Fruit fly (Drosophila melanogaster) whole organism, embryonic: ENCODE results near the gene CG15717.
A peak's percentile ranks its signal among the peaks of the same experiment; 100 is the strongest.

ENCODE experiments used
- CG10959 ChIP-seq: fragments of 200-800 bp; sonication (Bioruptor generic); IDR thresholded peaks from 2 replicates; pipeline ENCODE4 v1.3.6; 2022; ENCODE audit warnings: missing biosample characterization, missing genetic modification characterization
- CG10979 ChIP-seq: fragments of 200-800 bp; sonication (Bioruptor generic); optimal IDR thresholded peaks from 2 replicates; lab custom pipeline; 2018; ENCODE audit warnings: missing biosample characterization, mild to moderate bottlenecking, missing genetic modification characterization, moderate library complexity
- CG13424 ChIP-seq: fragments of 200-800 bp; sonication (Bioruptor generic); optimal IDR thresholded peaks from 2 replicates; lab custom pipeline; 2019; ENCODE audit warnings: missing biosample characterization, mild to moderate bottlenecking, missing genetic modification characterization, moderate library complexity
- CG14441 ChIP-seq: fragments of 200-800 bp; sonication (Bioruptor generic); IDR thresholded peaks from 2 replicates; pipeline ENCODE4 v1.3.6; 2022; ENCODE audit warnings: missing biosample characterization, missing genetic modification characterization
- CG14860 ChIP-seq: fragments of 200-800 bp; sonication (Bioruptor generic); IDR thresholded peaks from 3 replicates; pipeline ENCODE4 v1.3.6; 2022; ENCODE audit warnings: missing biosample characterization, missing genetic modification characterization; ENCODE audit not compliant: partially characterized antibody
- CG15601 ChIP-seq: fragments of 200-800 bp; sonication (Bioruptor generic); optimal IDR thresholded peaks from 3 replicates; lab custom pipeline; 2019; ENCODE audit warnings: missing biosample characterization, mild to moderate bottlenecking, missing genetic modification characterization, moderate library complexity
- CG17328 ChIP-seq: fragments of 200-800 bp; sonication (Bioruptor generic); IDR thresholded peaks from 2 replicates; pipeline ENCODE4 v1.3.6; 2022; ENCODE audit warnings: missing biosample characterization, missing genetic modification characterization
- CG18619 ChIP-seq: fragments of 200-800 bp; sonication (Bioruptor generic); optimal IDR thresholded peaks from 3 replicates; lab custom pipeline; 2017; ENCODE audit warnings: missing biosample characterization, mild to moderate bottlenecking, missing genetic modification characterization
- CG18764 ChIP-seq: fragments of 200-800 bp; sonication (Bioruptor generic); optimal IDR thresholded peaks from 3 replicates; lab custom pipeline; 2016; ENCODE audit warnings: missing biosample characterization, missing genetic modification characterization
- CG2678 ChIP-seq: fragments of 200-800 bp; sonication (Bioruptor generic); optimal IDR thresholded peaks from 3 replicates; lab custom pipeline; 2019; ENCODE audit warnings: missing biosample characterization, mild to moderate bottlenecking, missing genetic modification characterization, moderate library complexity
- CG30020 ChIP-seq: fragments of 200-800 bp; optimal IDR thresholded peaks from 2 replicates; lab custom pipeline; 2019; ENCODE audit warnings: missing biosample characterization, mild to moderate bottlenecking, missing genetic modification characterization, moderate library complexity
- CG3065 ChIP-seq: fragments of 200-800 bp; sonication (Bioruptor generic); optimal IDR thresholded peaks from 2 replicates; lab custom pipeline; 2016; ENCODE audit warnings: missing biosample characterization, missing genetic modification characterization
- CG32772 ChIP-seq: fragments of 200-800 bp; sonication (Bioruptor generic); IDR thresholded peaks from 2 replicates; pipeline ENCODE4 v1.3.6; 2022; ENCODE audit warnings: missing biosample characterization, missing genetic modification characterization
- CG34422 ChIP-seq: fragments of 200-800 bp; sonication (Bioruptor generic); IDR thresholded peaks from 3 replicates; pipeline ENCODE4 v1.3.6; 2022; ENCODE audit warnings: missing biosample characterization, missing genetic modification characterization
- CG4328 ChIP-seq: fragments of 200-800 bp; sonication (Bioruptor generic); optimal IDR thresholded peaks from 3 replicates; lab custom pipeline; 2017; ENCODE audit warnings: missing biosample characterization, missing genetic modification reagents, missing genetic modification characterization
- CG4360 ChIP-seq: fragments of 200-800 bp; sonication (Bioruptor generic); IDR thresholded peaks from 2 replicates; pipeline ENCODE4 v1.3.6; 2022; ENCODE audit warnings: missing biosample characterization, missing genetic modification characterization
- CG6272 ChIP-seq: fragments of 200-800 bp; sonication (Bioruptor generic); IDR thresholded peaks from 2 replicates; pipeline ENCODE4 v1.3.6; 2022; ENCODE audit warnings: missing biosample characterization, missing genetic modification characterization
- CG7963 ChIP-seq: fragments of 200-800 bp; sonication (Bioruptor generic); IDR thresholded peaks from 3 replicates; pipeline ENCODE4 v1.3.6; 2022; ENCODE audit warnings: missing biosample characterization, missing genetic modification characterization; ENCODE audit not compliant: partially characterized antibody
- CoRest ChIP-seq: fragments of 200-800 bp; sonication (Bioruptor generic); optimal IDR thresholded peaks from 3 replicates; lab custom pipeline; 2018; ENCODE audit warnings: missing biosample characterization, mild to moderate bottlenecking, missing genetic modification characterization, moderate library complexity
- Doc3 ChIP-seq: fragments of 200-800 bp; sonication (Bioruptor generic); IDR thresholded peaks from 3 replicates; pipeline ENCODE4 v1.3.6; 2022; ENCODE audit warnings: missing biosample characterization, missing genetic modification characterization; ENCODE audit not compliant: partially characterized antibody
- Dref ChIP-seq: fragments of 200-800 bp; sonication (Bioruptor generic); IDR thresholded peaks from 2 replicates; pipeline ENCODE4 v1.3.6; 2022; ENCODE audit warnings: missing biosample characterization, missing genetic modification characterization
- HLHmδ ChIP-seq: fragments of 200-800 bp; sonication (Bioruptor generic); optimal IDR thresholded peaks from 2 replicates; lab custom pipeline; 2018; ENCODE audit warnings: missing biosample characterization, mild to moderate bottlenecking, missing genetic modification characterization, moderate library complexity
- HmgZ ChIP-seq: fragments of 200-800 bp; sonication (Bioruptor generic); optimal IDR thresholded peaks from 2 replicates; lab custom pipeline; 2018; ENCODE audit warnings: missing biosample characterization, mild to moderate bottlenecking, missing genetic modification characterization
- Med ChIP-seq: fragments of 200-800 bp; sonication (Bioruptor generic); peaks from one replicate; lab custom pipeline; 2016; ENCODE audit warnings: missing biosample characterization, missing genetic modification characterization, mild to moderate bottlenecking, inconsistent platforms, moderate library complexity
- Meics ChIP-seq: fragments of 200-800 bp; sonication (Bioruptor generic); optimal IDR thresholded peaks from 2 replicates; lab custom pipeline; 2017; ENCODE audit warnings: missing biosample characterization, mild to moderate bottlenecking, missing genetic modification characterization
- Mes4 ChIP-seq: fragments of 200-800 bp; sonication (Bioruptor generic); optimal IDR thresholded peaks from 2 replicates; lab custom pipeline; 2016; ENCODE audit warnings: missing biosample characterization, missing genetic modification characterization
- Mrtf ChIP-seq: fragments of 200-800 bp; sonication (Bioruptor generic); IDR thresholded peaks from 3 replicates; pipeline ENCODE4 v1.3.6; 2022; ENCODE audit warnings: missing biosample characterization, missing genetic modification characterization
- Myb ChIP-seq: fragments of 200-800 bp; sonication (Bioruptor generic); optimal IDR thresholded peaks from 2 replicates; lab custom pipeline; 2016; ENCODE audit warnings: missing biosample characterization, missing genetic modification characterization
- Poxn ChIP-seq: fragments of 200-800 bp; sonication (Bioruptor generic); IDR thresholded peaks from 2 replicates; pipeline ENCODE4 v1.3.6; 2022; ENCODE audit warnings: missing biosample characterization, missing genetic modification characterization
- Sin3A ChIP-seq: fragments of >200 bp; optimal IDR thresholded peaks from 2 replicates; lab custom pipeline; 2018
- Sox102F ChIP-seq: fragments of 200-800 bp; sonication (Bioruptor generic); optimal IDR thresholded peaks from 2 replicates; lab custom pipeline; 2018; ENCODE audit warnings: missing biosample characterization, mild to moderate bottlenecking, missing genetic modification characterization, moderate library complexity
- Xbp1 ChIP-seq: fragments of 200-800 bp; sonication (Bioruptor generic); optimal IDR thresholded peaks from 3 replicates; lab custom pipeline; 2016; ENCODE audit warnings: missing biosample characterization, mild to moderate bottlenecking, missing genetic modification characterization
- ara ChIP-seq: fragments of 200-800 bp; sonication (Bioruptor generic); IDR thresholded peaks from 2 replicates; pipeline ENCODE4 v1.3.6; 2022; ENCODE audit warnings: missing biosample characterization, missing genetic modification characterization
- ase ChIP-seq: fragments of 200-800 bp; sonication (Bioruptor generic); IDR thresholded peaks from 3 replicates; pipeline ENCODE4 v1.3.6; 2022; ENCODE audit warnings: missing biosample characterization, missing genetic modification characterization
- bcd ChIP-seq: fragments of 200-800 bp; sonication (Bioruptor generic); optimal IDR thresholded peaks from 2 replicates; lab custom pipeline; 2017; ENCODE audit warnings: missing biosample characterization, mild to moderate bottlenecking, missing genetic modification characterization
- cwo ChIP-seq: fragments of 200-800 bp; sonication (Bioruptor generic); optimal IDR thresholded peaks from 3 replicates; lab custom pipeline; 2017; ENCODE audit warnings: missing biosample characterization, missing genetic modification characterization, mild to moderate bottlenecking, moderate library complexity, missing genetic modification reagents
- dan ChIP-seq: fragments of 200-800 bp; sonication (Bioruptor generic); IDR thresholded peaks from 2 replicates; pipeline ENCODE4 v1.3.6; 2022; ENCODE audit warnings: missing biosample characterization, missing genetic modification characterization
- dm ChIP-seq: fragments of 200-800 bp; sonication (Bioruptor generic); optimal IDR thresholded peaks from 3 replicates; lab custom pipeline; 2016; ENCODE audit warnings: missing biosample characterization, missing genetic modification characterization
- dpn ChIP-seq, 2 experiments: fragments of 200-800 bp; sonication (Bioruptor generic); optimal IDR thresholded peaks; 3 replicates each; lab custom pipeline; 2016; ENCODE audit warnings: missing biosample characterization in 2 of 2, missing genetic modification characterization in 2 of 2
- fd64A ChIP-seq: fragments of 200-800 bp; sonication (Bioruptor generic); optimal IDR thresholded peaks from 3 replicates; lab custom pipeline; 2018; ENCODE audit warnings: missing biosample characterization, mild to moderate bottlenecking, missing genetic modification characterization
- fru ChIP-seq: fragments of >200 bp; optimal IDR thresholded peaks from 2 replicates; lab custom pipeline; 2017
- h ChIP-seq: fragments of >200 bp; optimal IDR thresholded peaks from 2 replicates; lab custom pipeline; 2017
- ham ChIP-seq: fragments of 200-800 bp; sonication (Bioruptor generic); IDR thresholded peaks from 2 replicates; pipeline ENCODE4 v1.3.6; 2022; ENCODE audit warnings: missing biosample characterization, missing genetic modification characterization
- hbn ChIP-seq: fragments of 200-800 bp; sonication (Bioruptor generic); IDR thresholded peaks from 2 replicates; pipeline ENCODE4 v1.3.6; 2022; ENCODE audit warnings: missing biosample characterization, missing genetic modification characterization; ENCODE audit not compliant: partially characterized antibody
- kni ChIP-seq: fragments of 200-800 bp; sonication (Bioruptor generic); optimal IDR thresholded peaks from 3 replicates; lab custom pipeline; 2017; ENCODE audit warnings: mild to moderate bottlenecking, missing biosample characterization, missing genetic modification reagents, missing genetic modification characterization
- mld ChIP-seq: fragments of 200-800 bp; sonication (Bioruptor generic); IDR thresholded peaks from 3 replicates; pipeline ENCODE4 v1.3.6; 2022; ENCODE audit warnings: missing biosample characterization, missing genetic modification characterization; ENCODE audit not compliant: partially characterized antibody
- repo ChIP-seq: fragments of 200-800 bp; sonication (Bioruptor generic); optimal IDR thresholded peaks from 2 replicates; lab custom pipeline; 2016; ENCODE audit warnings: missing biosample characterization, missing genetic modification characterization
- run ChIP-seq: fragments of 200-800 bp; sonication (Bioruptor generic); optimal IDR thresholded peaks from 3 replicates; lab custom pipeline; 2018; ENCODE audit warnings: missing biosample characterization, mild to moderate bottlenecking, missing genetic modification characterization
- seq ChIP-seq: fragments of 200-800 bp; sonication (Bioruptor generic); IDR thresholded peaks from 2 replicates; pipeline ENCODE4 v1.3.6; 2022; ENCODE audit warnings: missing biosample characterization, missing genetic modification characterization
- sna ChIP-seq: fragments of 200-800 bp; sonication (Bioruptor generic); IDR thresholded peaks from 2 replicates; pipeline ENCODE4 v1.3.6; 2022; ENCODE audit warnings: missing biosample characterization, missing genetic modification characterization; ENCODE audit not compliant: partially characterized antibody
- tll ChIP-seq, 2 experiments: fragments of 200-800 bp in 1 of 2; fragments of >200 bp in 1 of 2; sonication (Bioruptor generic) in 1 of 2; optimal IDR thresholded peaks; 2 replicates each; lab custom pipeline; 2017 to 2019; ENCODE audit warnings: missing biosample characterization in 2 of 2, missing genetic modification characterization in 2 of 2, mild to moderate bottlenecking in 1 of 2, moderate library complexity in 1 of 2
- yki ChIP-seq: fragments of >200 bp; optimal IDR thresholded peaks from 3 replicates; lab custom pipeline; 2018
- zf30C ChIP-seq: fragments of 200-800 bp; sonication (Bioruptor generic); optimal IDR thresholded peaks from 3 replicates; lab custom pipeline; 2018; ENCODE audit warnings: missing biosample characterization, mild to moderate bottlenecking, missing genetic modification characterization

The CG15717 gene

dm6 chrX:13154783-13155182 lies 26.0 kb downstream of the CG15717 start, which contains the start of the genes CG4318 and CG4332 (continued):
- peak; percentile 94 for TF ChIP-seq dm
- no peak for TF ChIP-seq ase (GFP tag; lab: Robert Waterston, UW)
- TF ChIP-seq CG6272: no peak
- no peak for TF ChIP-seq Sox102F (GFP tag; lab: Kevin White, UChicago)
- no peak for TF ChIP-seq CG10979 (tag; lab: Kevin White, UChicago)
- TF ChIP-seq Mes4 (GFP tag; lab: Kevin White, UChicago): no peak
- no peak for TF ChIP-seq yki
- TF ChIP-seq fd64A (GFP tag; lab: Kevin White, UChicago): no peak
- TF ChIP-seq zf30C (GFP tag; lab: Kevin White, UChicago): no peak
- no peak for TF ChIP-seq bcd (GFP tag; lab: Kevin White, UChicago)
- peak; percentile 75 for TF ChIP-seq CG14860 (GFP tag; lab: Robert Waterston, UW)
- no peak for TF ChIP-seq CG13424 (tag; lab: Kevin White, UChicago)
- peak; percentile 6; the same call in 1 of the 2 replicates for TF ChIP-seq ara
- peak; percentile 87 for TF ChIP-seq Doc3 (GFP tag; lab: Robert Waterston, UW)
- TF ChIP-seq h (lab: Kevin White, UChicago): no peak
- no peak for TF ChIP-seq CG18619 (GFP tag; lab: Kevin White, UChicago)
- TF ChIP-seq CG4328 (GFP tag; lab: Kevin White, UChicago): no peak
- TF ChIP-seq CG4360: no peak
- peak; percentile 82 for TF ChIP-seq Dref (GFP tag; lab: Robert Waterston, UW)
- no peak for TF ChIP-seq repo (GFP tag; lab: Kevin White, UChicago)
- TF ChIP-seq dpn (GFP tag; optimal IDR thresholded peaks at IDR 0.05; lab: Kevin White, UChicago): no peak
- no peak for TF ChIP-seq Mrtf (GFP tag; lab: Robert Waterston, UW)
- no peak for TF ChIP-seq run
- peak; percentile 78 for TF ChIP-seq Med
- TF ChIP-seq CG15601 (tag; lab: Kevin White, UChicago): no peak
- no peak for TF ChIP-seq Poxn (GFP tag; lab: Robert Waterston, UW)
- no peak for TF ChIP-seq dan (GFP tag; lab: Robert Waterston, UW)
- TF ChIP-seq CG17328: no peak
- TF ChIP-seq kni (GFP tag; lab: Kevin White, UChicago): no peak
- TF ChIP-seq Xbp1 (GFP tag; lab: Kevin White, UChicago): no peak
- TF ChIP-seq CG14441 (GFP tag; lab: Robert Waterston, UW): no peak
- TF ChIP-seq HLHmδ (GFP tag; lab: Kevin White, UChicago): no peak
- no peak for TF ChIP-seq CG32772 (GFP tag; lab: Robert Waterston, UW)
- TF ChIP-seq CG3065 (GFP tag; lab: Kevin White, UChicago): no peak
- no peak for TF ChIP-seq tll (GFP tag; optimal IDR thresholded peaks at IDR 0.05; lab: Kevin White, UChicago)
- TF ChIP-seq HmgZ (tag; lab: Kevin White, UChicago): peak; percentile 21
- no peak for TF ChIP-seq fru
- TF ChIP-seq CG2678 (tag; lab: Kevin White, UChicago): no peak
- peak; percentile 92 for TF ChIP-seq Myb (GFP tag; lab: Kevin White, UChicago)
- TF ChIP-seq CG34422 (GFP tag; lab: Robert Waterston, UW): peak; percentile 45; the same call in 1 of the 3 replicates
- no peak for TF ChIP-seq ham (GFP tag; lab: Robert Waterston, UW)
- peak; percentile 83 for TF ChIP-seq mld (GFP tag; lab: Robert Waterston, UW)
- TF ChIP-seq seq (GFP tag; lab: Robert Waterston, UW): no peak
- peak; percentile 38 for TF ChIP-seq Sin3A
- no peak for TF ChIP-seq CG10959 (GFP tag; lab: Robert Waterston, UW)
- peak; percentile 68 for TF ChIP-seq CG7963
- peak; percentile 19 for TF ChIP-seq cwo
- TF ChIP-seq CG30020 (tag; lab: Kevin White, UChicago): no peak
- no peak for TF ChIP-seq Meics (GFP tag; lab: Kevin White, UChicago)
- TF ChIP-seq hbn: peak; percentile 82
- TF ChIP-seq CoRest (tag; lab: Kevin White, UChicago): peak; percentile 4
- TF ChIP-seq sna (GFP tag; lab: Robert Waterston, UW): peak; percentile 88
- TF ChIP-seq CG18764 (GFP tag; lab: Kevin White, UChicago): no peak
